Worm (Caenorhabditis elegans): Measurements from ENCODE around the gene bkip-1.

Gene bkip-1

DNA sequence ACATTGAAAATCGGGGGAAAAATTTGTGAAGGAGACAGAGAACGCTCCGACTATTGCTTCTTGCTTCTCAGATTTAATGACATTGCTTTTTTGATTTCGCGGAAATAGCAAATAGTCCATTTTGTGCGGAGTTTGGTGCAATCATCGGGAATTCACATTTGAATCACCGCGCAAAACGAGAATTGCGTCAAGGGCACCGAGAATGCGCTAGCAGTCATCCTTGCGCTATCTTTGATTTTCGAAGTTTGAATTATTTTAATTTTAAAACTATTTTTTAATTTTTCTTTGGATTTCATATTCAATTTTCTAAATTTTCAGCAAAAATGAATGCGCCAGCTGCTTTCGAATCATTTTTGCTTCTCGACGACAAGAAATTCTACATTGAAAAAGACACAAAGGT lies 41.3 kb upstream of the bkip-1 start, which contains the start of gene rpb-11 (continued):
- TF ChIP-seq ceh-6 (GFP tag; optimal IDR thresholded peaks at IDR 0.05) (peak; percentile 6), ztf-16 (tag; optimal IDR thresholded peaks at IDR 0.05) (peak; percentile 56), F13H6.1 (tag; optimal IDR thresholded peaks at IDR 0.05) (peak; percentile 24), gmeb-2 (tag; optimal IDR thresholded peaks at IDR 0.05) (peak; percentile 65), C08G9.2 (tag; optimal IDR thresholded peaks at IDR 0.05) (no peak), unc-42 (tag; optimal IDR thresholded peaks at IDR 0.05) (peak; percentile 57), elt-4 (tag; optimal IDR thresholded peaks at IDR 0.05) (no peak), nfya-1 (tag; optimal IDR thresholded peaks at IDR 0.05) (peak; percentile 77), unc-86 (tag; optimal IDR thresholded peaks at IDR 0.05) (peak; percentile 61), pqm-1 (tag; optimal IDR thresholded peaks at IDR 0.05) (no peak), hlh-8 (tag; optimal IDR thresholded peaks at IDR 0.05) (peak; percentile 50), hlh-15 (tag; optimal IDR thresholded peaks at IDR 0.05) (peak; percentile 24), T23F11.4 (GFP tag; optimal IDR thresholded peaks at IDR 0.05) (peak; percentile 29), che-1 (tag; optimal IDR thresholded peaks at IDR 0.05) (no peak), unc-55 (GFP tag; optimal IDR thresholded peaks at IDR 0.05) (peak; percentile 29), nhr-11 (tag; optimal IDR thresholded peaks at IDR 0.05) (no peak), ama-1 (optimal IDR thresholded peaks at IDR 0.05) (no peak)

DNA sequence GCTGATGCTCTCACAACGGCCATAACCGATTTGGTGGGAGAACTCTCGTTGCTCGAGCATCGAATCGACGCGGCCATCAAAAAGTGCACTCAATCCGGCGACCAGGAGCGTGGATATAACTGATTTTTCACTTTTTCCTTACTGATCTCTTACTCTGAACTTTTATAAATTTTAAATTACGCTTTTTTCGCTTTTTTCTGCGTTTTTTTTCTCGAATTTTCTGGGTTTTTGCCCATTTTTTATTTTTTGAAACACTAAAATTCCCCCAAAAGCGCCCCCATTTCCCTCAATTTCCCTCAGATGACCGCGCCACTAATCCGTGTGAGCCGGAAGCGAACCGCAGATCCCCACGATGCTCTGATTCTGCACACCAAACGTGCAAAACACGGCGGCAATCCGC lies 40.6 kb upstream of the bkip-1 start, which contains the start of gene W01G7.4:
Gene W01G7.4, plus strand, starts transcription at position 301 of the 400 bp plus-strand sequence.
- TF ChIP-seq pha-2 (tag; optimal IDR thresholded peaks at IDR 0.05) = no peak
- TF ChIP-seq ceh-9 (tag; optimal IDR thresholded peaks at IDR 0.05) = no peak
- no peak for TF ChIP-seq ztf-16 (tag; optimal IDR thresholded peaks at IDR 0.05)
- TF ChIP-seq K09A11.1 (tag; optimal IDR thresholded peaks at IDR 0.05; ENCODE audit: insufficient read depth) = no peak
- no peak for TF ChIP-seq ttx-3 (tag; optimal IDR thresholded peaks at IDR 0.05)
- no peak for TF ChIP-seq hlh-6 (tag; optimal IDR thresholded peaks at IDR 0.05)
- TF ChIP-seq pat-9 (tag; optimal IDR thresholded peaks at IDR 0.05) = no peak

DNA sequence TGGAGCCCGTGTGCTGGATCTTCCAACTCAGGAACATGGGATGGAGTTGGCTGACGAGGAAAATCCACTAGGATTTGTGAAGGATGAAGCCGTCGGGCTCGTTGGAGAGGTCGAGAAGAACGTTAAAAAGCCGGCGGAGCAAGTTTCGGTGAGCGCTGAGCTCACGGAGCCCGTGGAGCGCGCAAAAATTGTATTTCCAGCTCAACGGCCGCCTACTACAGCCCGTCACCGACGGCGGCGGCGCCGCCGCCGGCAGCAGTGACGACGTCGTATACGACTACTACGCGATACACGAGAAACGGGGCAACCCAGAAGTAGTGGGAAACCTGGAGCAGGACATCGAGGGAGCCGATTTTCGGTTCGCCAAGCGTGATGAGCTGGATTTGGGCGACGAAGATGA lies 40.2 kb upstream of the bkip-1 start:
- TF ChIP-seq fax-1 (tag; optimal IDR thresholded peaks at IDR 0.05) (no peak), ceh-48 (tag; optimal IDR thresholded peaks at IDR 0.05) (no peak), ceh-18 (tag; optimal IDR thresholded peaks at IDR 0.05) (no peak), ceh-45 (GFP tag; IDR thresholded peaks at IDR 0.05) (0 out of 2 replicates have a peak, but pooled peaks have one; percentile 16), nhr-11 (tag; optimal IDR thresholded peaks at IDR 0.05) (no peak), ceh-6 (GFP tag; optimal IDR thresholded peaks at IDR 0.05) (no peak), nfya-1 (tag; optimal IDR thresholded peaks at IDR 0.05) (no peak)

DNA sequence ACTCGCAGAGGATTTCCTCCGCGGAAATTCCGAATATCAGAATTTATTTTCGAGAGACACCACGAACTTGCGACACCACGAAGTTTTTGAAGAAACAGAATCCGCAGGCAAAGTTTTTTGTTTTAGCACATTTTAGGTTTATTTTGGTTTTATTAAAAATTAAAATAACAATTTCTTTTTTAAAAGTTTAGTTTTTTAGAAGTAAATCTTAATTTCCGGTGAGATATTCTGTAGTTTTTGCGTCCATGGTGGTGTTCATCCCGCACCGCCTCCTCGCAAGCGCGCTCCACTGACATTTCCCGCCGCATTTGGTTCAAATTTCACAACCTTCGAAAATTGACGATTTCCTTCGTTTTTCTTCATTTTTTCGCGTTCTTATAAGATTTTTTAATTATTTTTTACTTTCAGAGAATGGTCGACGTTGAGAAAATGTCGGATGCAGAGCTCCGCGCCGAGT lies 38.0 kb upstream of the bkip-1 start, which contains the start of gene lem-2:
Gene lem-2, plus strand, starts transcription at position 407 of the 457 bp plus-strand sequence.
- TF ChIP-seq T23F11.4 (GFP tag; optimal IDR thresholded peaks at IDR 0.05) = peak; percentile 68
- TF ChIP-seq pax-1 (tag; optimal IDR thresholded peaks at IDR 0.05) = no peak
- peak; percentile 95 for TF ChIP-seq ceh-2 (tag; optimal IDR thresholded peaks at IDR 0.05)
- TF ChIP-seq F13H6.1 (tag; optimal IDR thresholded peaks at IDR 0.05) = peak; percentile 84
- peak; percentile 53 for TF ChIP-seq lin-11 (tag; optimal IDR thresholded peaks at IDR 0.05)
- no peak for TF ChIP-seq unc-55 (GFP tag; optimal IDR thresholded peaks at IDR 0.05)
- TF ChIP-seq ceh-19 (GFP tag; optimal IDR thresholded peaks at IDR 0.05) = peak; percentile 45
- TF ChIP-seq ceh-18 (tag; optimal IDR thresholded peaks at IDR 0.05) = peak; percentile 63
- TF ChIP-seq ets-4 (tag; optimal IDR thresholded peaks at IDR 0.05) = peak; percentile 90
- TF ChIP-seq sox-4 (tag; optimal IDR thresholded peaks at IDR 0.05) = peak; percentile 57
- TF ChIP-seq madf-2 (tag; optimal IDR thresholded peaks at IDR 0.05) = peak; percentile 61
- TF ChIP-seq ama-1 (optimal IDR thresholded peaks at IDR 0.05) = no peak
- peak; percentile 89 for TF ChIP-seq ahr-1 (tag; optimal IDR thresholded peaks at IDR 0.05)
- peak; percentile 67 for TF ChIP-seq C38D4.7 (GFP tag; optimal IDR thresholded peaks at IDR 0.05)
- peak; percentile 95 for TF ChIP-seq fax-1 (tag; optimal IDR thresholded peaks at IDR 0.05)
- TF ChIP-seq ceh-30 (tag; optimal IDR thresholded peaks at IDR 0.05) = no peak
- TF ChIP-seq pag-3 (tag; optimal IDR thresholded peaks at IDR 0.05; ENCODE audit: borderline replicate concordance) = peak; percentile 65
- TF ChIP-seq fkh-10 (GFP tag; optimal IDR thresholded peaks at IDR 0.05) = no peak
- TF ChIP-seq pat-9 (tag; optimal IDR thresholded peaks at IDR 0.05) = peak; percentile 24
- TF ChIP-seq ceh-9 (tag; optimal IDR thresholded peaks at IDR 0.05) = no peak
- TF ChIP-seq ceh-34 (tag; optimal IDR thresholded peaks at IDR 0.05) = peak; percentile 98
- TF ChIP-seq ref-2 (tag; optimal IDR thresholded peaks at IDR 0.05) = peak; percentile 95
- TF ChIP-seq hlh-15 (tag; optimal IDR thresholded peaks at IDR 0.05) = peak; percentile 89
- peak; percentile 98 for TF ChIP-seq tbx-2 (tag; optimal IDR thresholded peaks at IDR 0.05)
- peak; percentile 52 for TF ChIP-seq dmd-4 (tag; optimal IDR thresholded peaks at IDR 0.05; ENCODE audit: borderline replicate concordance)
- peak; percentile 75 for TF ChIP-seq unc-86 (tag; optimal IDR thresholded peaks at IDR 0.05)
- no peak for TF ChIP-seq ceh-22 (tag; optimal IDR thresholded peaks at IDR 0.05)
- TF ChIP-seq zip-5 (tag; optimal IDR thresholded peaks at IDR 0.05) = peak; percentile 96
- TF ChIP-seq K02D7.2 (tag; optimal IDR thresholded peaks at IDR 0.05) = peak; percentile 41
